Worm (Caenorhabditis elegans): ENCODE measurements around the gene clec-225.

Gene clec-225

DNA sequence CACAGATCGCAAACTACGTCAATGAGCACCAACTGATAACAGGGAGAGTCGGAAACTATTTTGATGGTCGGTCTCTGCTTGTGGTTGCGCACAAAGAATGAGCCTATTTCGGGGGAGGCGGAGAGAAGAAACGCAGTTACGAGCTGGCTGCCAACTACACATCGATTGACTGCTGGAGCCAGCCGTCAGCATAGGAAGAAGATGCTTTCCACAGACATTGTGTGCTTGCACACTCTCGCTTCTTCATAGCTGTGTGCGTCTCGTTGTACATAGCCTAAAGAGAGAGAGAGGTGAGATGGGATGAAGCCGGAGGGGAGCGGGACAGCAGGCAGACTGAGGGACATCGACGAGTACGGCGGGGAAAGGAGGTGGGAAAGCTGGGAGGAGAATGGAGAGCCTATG is 4.2 kb downstream of the clec-225 start (continued):
- no peak for TF ChIP-seq C16A3.4 (tag; optimal IDR thresholded peaks at IDR 0.05)
- TF ChIP-seq tbx-2 (tag; optimal IDR thresholded peaks at IDR 0.05), result peak; percentile 47
- peak; percentile 27 to 40 for TF ChIP-seq efl-1 (optimal IDR thresholded peaks at IDR 0.05)
- no peak for TF ChIP-seq efl-1 (GFP tag; optimal IDR thresholded peaks at IDR 0.05 in 1 of 2)
- TF ChIP-seq elt-3 (tag; optimal IDR thresholded peaks at IDR 0.05), result no peak
- TF ChIP-seq unc-62 (GFP tag; optimal IDR thresholded peaks at IDR 0.05), result no peak
- TF ChIP-seq hpl-2 (GFP tag; optimal IDR thresholded peaks at IDR 0.05), result no peak
- TF ChIP-seq fkh-10 (GFP tag; optimal IDR thresholded peaks at IDR 0.05), result no peak
- TF ChIP-seq nhr-85 (tag), result no peak
- TF ChIP-seq rnt-1 (tag; optimal IDR thresholded peaks at IDR 0.05), result peak; percentile 42
- TF ChIP-seq aha-1 (tag; optimal IDR thresholded peaks at IDR 0.05), result no peak
- peak; percentile 51 for TF ChIP-seq unc-86 (tag; optimal IDR thresholded peaks at IDR 0.05)
- TF ChIP-seq elt-2 (tag; optimal IDR thresholded peaks at IDR 0.05), result peak; percentile 84
- TF ChIP-seq zag-1 (tag; optimal IDR thresholded peaks at IDR 0.05), result no peak
- TF ChIP-seq isw-1 (GFP tag; IDR thresholded peaks at IDR 0.05), result peak; percentile 36; the same call in 1 of the 2 replicates
- peak; percentile 52 for TF ChIP-seq nhr-19 (GFP tag; conservative IDR thresholded peaks at IDR 0.05)
- TF ChIP-seq pax-3 (tag; optimal IDR thresholded peaks at IDR 0.05), result peak; percentile 26
- no peak for TF ChIP-seq alr-1 (tag; optimal IDR thresholded peaks at IDR 0.05; ENCODE audit: borderline replicate concordance)
- TF ChIP-seq lin-14 (GFP tag; optimal IDR thresholded peaks at IDR 0.05), result peak; percentile 88
- TF ChIP-seq sup-37 (GFP tag; optimal IDR thresholded peaks at IDR 0.05), result no peak
- peak; percentile 36 for TF ChIP-seq xbp-1 (tag; optimal IDR thresholded peaks at IDR 0.05)
- TF ChIP-seq ets-5 (GFP tag; IDR thresholded peaks at IDR 0.05), result no peak
- peak; percentile 62 for TF ChIP-seq nhr-71 (tag; optimal IDR thresholded peaks at IDR 0.05)
- peak; percentile 13 for TF ChIP-seq nhr-77 (tag; optimal IDR thresholded peaks at IDR 0.05)
- peak; percentile 33 for TF ChIP-seq ama-1 (optimal IDR thresholded peaks at IDR 0.05)
- TF ChIP-seq dpl-1 (GFP tag; optimal IDR thresholded peaks at IDR 0.05), result peak in 1 of 3 experiments; percentile 49
- TF ChIP-seq F16B12.6 (tag; optimal IDR thresholded peaks at IDR 0.05), result no peak
- TF ChIP-seq lin-39 (tag; optimal IDR thresholded peaks at IDR 0.05), result no peak
- TF ChIP-seq lin-15B (tag; optimal IDR thresholded peaks at IDR 0.05), result no peak
- TF ChIP-seq ceh-82 (tag; optimal IDR thresholded peaks at IDR 0.05), result peak; percentile 23 to 68 (median 54)
- TF ChIP-seq ceh-90 (tag; optimal IDR thresholded peaks at IDR 0.05), result no peak
- TF ChIP-seq nhr-20 (tag; optimal IDR thresholded peaks at IDR 0.05), result peak; percentile 29
- TF ChIP-seq egl-27 (tag; optimal IDR thresholded peaks at IDR 0.05), result peak in 1 of 2 experiments; percentile 28
- TF ChIP-seq nhr-47 (tag; optimal IDR thresholded peaks at IDR 0.05), result peak; percentile 49
- no peak for TF ChIP-seq nhr-84 (tag; optimal IDR thresholded peaks at IDR 0.05)
- no peak for TF ChIP-seq sptf-1 (tag; optimal IDR thresholded peaks at IDR 0.05)

ce11 chrV:13129895-13130294 is 4.8 kb downstream of the clec-225 start, which contains the start of gene eat-6:
eat-6 (minus strand) TSS chrV:13129995.
- peak; percentile 45 for TF ChIP-seq blmp-1 (tag; optimal IDR thresholded peaks at IDR 0.05)
- TF ChIP-seq dpl-1 (GFP tag; optimal IDR thresholded peaks at IDR 0.05), result peak in 1 of 3 experiments; percentile 15
- TF ChIP-seq pax-3 (tag; optimal IDR thresholded peaks at IDR 0.05), result no peak
- TF ChIP-seq grh-1 (GFP tag; IDR thresholded peaks at IDR 0.05), result no peak
- TF ChIP-seq sup-37 (GFP tag; optimal IDR thresholded peaks at IDR 0.05), result no peak

DNA sequence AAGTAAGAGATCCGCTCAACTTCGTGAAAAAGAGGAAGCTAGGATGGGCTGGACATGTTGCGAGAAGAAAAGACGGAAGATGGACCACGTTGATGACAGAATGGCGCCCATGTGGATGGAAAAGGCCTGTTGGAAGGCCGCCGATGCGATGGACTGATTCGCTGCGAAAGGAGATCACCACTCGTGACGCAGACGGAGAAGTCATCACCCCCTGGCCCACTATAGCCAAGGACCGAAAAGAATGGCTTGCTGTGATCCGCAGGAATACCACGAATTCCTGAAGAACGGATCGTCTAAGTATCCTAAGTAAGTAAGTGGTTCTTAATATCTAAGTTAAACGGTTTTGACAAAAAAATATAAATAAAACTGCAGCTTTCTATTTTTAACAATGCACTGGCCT is 8.7 kb downstream of the clec-225 start:
- TF ChIP-seq aly-2 (tag; optimal IDR thresholded peaks at IDR 0.05), result peak; percentile 31

ce11 chrV:13121266-13121665 is 13.4 kb downstream of the clec-225 start:
- TF ChIP-seq snu-23 (GFP tag; optimal IDR thresholded peaks at IDR 0.05), result no peak
- no peak for TF ChIP-seq fkh-4 (tag; optimal IDR thresholded peaks at IDR 0.05; ENCODE audit: borderline replicate concordance)
- no peak for TF ChIP-seq nhr-11 (tag; optimal IDR thresholded peaks at IDR 0.05)
- TF ChIP-seq unc-62 (GFP tag; optimal IDR thresholded peaks at IDR 0.05), result no peak
- no peak for TF ChIP-seq lin-13 (GFP tag; optimal IDR thresholded peaks at IDR 0.05)
